Fruit fly (Drosophila melanogaster) whole organism, embryonic: ENCODE data around the gene CG1607.

Experiments used
- Atf-2 ChIP-seq: fragments of 200-800 bp; sonication (Bioruptor generic); optimal IDR thresholded peaks from 2 replicates; lab custom pipeline; 2016; ENCODE audit warnings: missing biosample characterization, missing genetic modification characterization
- Atf3 ChIP-seq: fragments of 200-800 bp; sonication (Bioruptor generic); optimal IDR thresholded peaks from 3 replicates; lab custom pipeline; 2016; ENCODE audit warnings: missing biosample characterization, missing genetic modification characterization
- CG10979 ChIP-seq: fragments of 200-800 bp; sonication (Bioruptor generic); optimal IDR thresholded peaks from 2 replicates; lab custom pipeline; 2018; ENCODE audit warnings: missing biosample characterization, mild to moderate bottlenecking, missing genetic modification characterization, moderate library complexity
- CG11723 ChIP-seq: fragments of 200-800 bp; sonication (Bioruptor generic); optimal IDR thresholded peaks from 2 replicates; lab custom pipeline; 2017; ENCODE audit warnings: missing biosample characterization, mild to moderate bottlenecking, missing genetic modification characterization
- CG13123 ChIP-seq: fragments of 200-800 bp; sonication (Bioruptor generic); optimal IDR thresholded peaks from 2 replicates; lab custom pipeline; 2016; ENCODE audit warnings: missing biosample characterization, missing genetic modification characterization
- CG14710 ChIP-seq: fragments of 200-800 bp; sonication (Bioruptor generic); optimal IDR thresholded peaks from 3 replicates; lab custom pipeline; 2019; ENCODE audit warnings: missing biosample characterization, mild to moderate bottlenecking, missing genetic modification characterization, moderate library complexity
- CG15073 ChIP-seq: fragments of 200-800 bp; sonication (Bioruptor generic); optimal IDR thresholded peaks from 2 replicates; lab custom pipeline; 2016; ENCODE audit warnings: missing biosample characterization, missing genetic modification characterization
- CG17361 ChIP-seq: fragments of 200-800 bp; sonication (Bioruptor generic); IDR thresholded peaks from 3 replicates; pipeline ENCODE4 v1.3.6; 2022; ENCODE audit warnings: missing biosample characterization, missing genetic modification characterization
- CG17829 ChIP-seq: fragments of 200-800 bp; optimal IDR thresholded peaks from 2 replicates; lab custom pipeline; 2019; ENCODE audit warnings: missing biosample characterization, mild to moderate bottlenecking, missing genetic modification characterization, moderate library complexity
- CG3281 ChIP-seq: fragments of 200-800 bp; sonication (Bioruptor generic); optimal IDR thresholded peaks from 3 replicates; lab custom pipeline; 2017; ENCODE audit warnings: missing biosample characterization, mild to moderate bottlenecking, missing genetic modification characterization
- CG3407 ChIP-seq: fragments of 200-800 bp; sonication (Bioruptor generic); optimal IDR thresholded peaks from 2 replicates; lab custom pipeline; 2018; ENCODE audit warnings: missing biosample characterization, mild to moderate bottlenecking, missing genetic modification characterization
- CG4854 ChIP-seq: fragments of 200-800 bp; sonication (Bioruptor generic); optimal IDR thresholded peaks from 2 replicates; lab custom pipeline; 2016; ENCODE audit warnings: missing biosample characterization, missing genetic modification characterization, inconsistent platforms
- CG5180 ChIP-seq: fragments of 200-800 bp; sonication (Bioruptor generic); optimal IDR thresholded peaks from 3 replicates; lab custom pipeline; 2017; ENCODE audit warnings: missing biosample characterization, missing genetic modification characterization, mild to moderate bottlenecking, moderate library complexity, missing genetic modification reagents
- CG8281 ChIP-seq: fragments of 200-800 bp; sonication (Bioruptor generic); optimal IDR thresholded peaks from 2 replicates; lab custom pipeline; 2018; ENCODE audit warnings: missing biosample characterization, mild to moderate bottlenecking, missing genetic modification characterization, moderate library complexity
- CG9876 ChIP-seq: fragments of 200-800 bp; sonication (Bioruptor generic); optimal IDR thresholded peaks from 2 replicates; lab custom pipeline; 2016; ENCODE audit warnings: missing biosample characterization, missing genetic modification characterization
- CHES-1-like ChIP-seq: fragments of 200-800 bp; sonication (Bioruptor generic); optimal IDR thresholded peaks from 2 replicates; lab custom pipeline; 2016; ENCODE audit warnings: missing biosample characterization, missing genetic modification characterization
- CTCF ChIP-seq: fragments of 200-800 bp; sonication (Bioruptor generic); optimal IDR thresholded peaks from 2 replicates; lab custom pipeline; 2017; ENCODE audit warnings: missing biosample characterization, mild to moderate bottlenecking, missing genetic modification characterization, moderate library complexity
- CoRest ChIP-seq: fragments of 200-800 bp; sonication (Bioruptor generic); optimal IDR thresholded peaks from 3 replicates; lab custom pipeline; 2018; ENCODE audit warnings: missing biosample characterization, mild to moderate bottlenecking, missing genetic modification characterization, moderate library complexity
- Ets65A ChIP-seq: fragments of 200-800 bp; sonication (Bioruptor generic); peaks from one replicate; lab custom pipeline; 2016; ENCODE audit warnings: missing biosample characterization, missing genetic modification characterization
- Meics ChIP-seq: fragments of 200-800 bp; sonication (Bioruptor generic); optimal IDR thresholded peaks from 2 replicates; lab custom pipeline; 2017; ENCODE audit warnings: missing biosample characterization, mild to moderate bottlenecking, missing genetic modification characterization
- Nf-YC ChIP-seq: fragments of 200-800 bp; optimal IDR thresholded peaks from 3 replicates; lab custom pipeline; 2019; ENCODE audit warnings: missing biosample characterization, mild to moderate bottlenecking, missing genetic modification characterization, moderate library complexity
- Pdp1 ChIP-seq, 2 experiments: fragments of 200-800 bp; sonication (Bioruptor generic); optimal IDR thresholded peaks; 3 replicates each; lab custom pipeline; 2016; ENCODE audit warnings: missing biosample characterization in 2 of 2, missing genetic modification characterization in 2 of 2, mild to moderate bottlenecking in 1 of 2, moderate library complexity in 1 of 2
- TFAM ChIP-seq: fragments of 200-800 bp; sonication (Bioruptor generic); optimal IDR thresholded peaks from 2 replicates; lab custom pipeline; 2017; ENCODE audit warnings: missing biosample characterization, missing genetic modification characterization, inconsistent platforms
- ab ChIP-seq: fragments of 200-800 bp; sonication (Bioruptor generic); optimal IDR thresholded peaks from 2 replicates; lab custom pipeline; 2016; ENCODE audit warnings: missing biosample characterization, missing genetic modification characterization
- abd-A ChIP-seq: fragments of 200-800 bp; sonication (Bioruptor generic); optimal IDR thresholded peaks from 3 replicates; lab custom pipeline; 2019; ENCODE audit warnings: missing biosample characterization, mild to moderate bottlenecking, missing genetic modification characterization, moderate library complexity
- bbx ChIP-seq: fragments of 200-800 bp; sonication (Bioruptor generic); IDR thresholded peaks from 2 replicates; pipeline ENCODE4 v1.3.6; 2022; ENCODE audit warnings: missing biosample characterization, missing genetic modification characterization; ENCODE audit not compliant: partially characterized antibody
- cato ChIP-seq: fragments of 200-800 bp; sonication (Bioruptor generic); optimal IDR thresholded peaks from 2 replicates; lab custom pipeline; 2016; ENCODE audit warnings: missing biosample characterization, missing genetic modification characterization, borderline replicate concordance
- ewg ChIP-seq: fragments of 200-800 bp; sonication (Bioruptor generic); optimal IDR thresholded peaks from 3 replicates; lab custom pipeline; 2017; ENCODE audit warnings: mild to moderate bottlenecking, missing biosample characterization, missing genetic modification reagents, missing genetic modification characterization
- fd102C ChIP-seq: fragments of 200-800 bp; sonication (Bioruptor generic); optimal IDR thresholded peaks from 2 replicates; lab custom pipeline; 2018; ENCODE audit warnings: missing biosample characterization, mild to moderate bottlenecking, missing genetic modification characterization, moderate library complexity
- gcm ChIP-seq: fragments of 200-800 bp; sonication (Bioruptor generic); optimal IDR thresholded peaks from 2 replicates; lab custom pipeline; 2019; ENCODE audit warnings: missing biosample characterization, mild to moderate bottlenecking, missing genetic modification characterization, moderate library complexity
- hbn ChIP-seq: fragments of 200-800 bp; sonication (Bioruptor generic); IDR thresholded peaks from 2 replicates; pipeline ENCODE4 v1.3.6; 2022; ENCODE audit warnings: missing biosample characterization, missing genetic modification characterization; ENCODE audit not compliant: partially characterized antibody
- ind ChIP-seq: fragments of 200-800 bp; sonication (Bioruptor generic); optimal IDR thresholded peaks from 3 replicates; lab custom pipeline; 2016; ENCODE audit warnings: missing biosample characterization, missing genetic modification characterization
- jigr1 ChIP-seq: fragments of 200-800 bp; sonication (Bioruptor generic); IDR thresholded peaks from 3 replicates; pipeline ENCODE4 v1.3.6; 2022; ENCODE audit warnings: missing biosample characterization, missing genetic modification characterization
- nau ChIP-seq: fragments of 200-800 bp; sonication (Bioruptor generic); optimal IDR thresholded peaks from 3 replicates; lab custom pipeline; 2017; ENCODE audit warnings: missing biosample characterization, mild to moderate bottlenecking, missing genetic modification characterization, missing genetic modification reagents
- nmo ChIP-seq: fragments of 200-800 bp; sonication (Bioruptor generic); optimal IDR thresholded peaks from 2 replicates; lab custom pipeline; 2018; ENCODE audit warnings: missing biosample characterization, mild to moderate bottlenecking, missing genetic modification characterization, moderate library complexity
- nom ChIP-seq: fragments of 200-800 bp; sonication (Bioruptor generic); optimal IDR thresholded peaks from 2 replicates; lab custom pipeline; 2017; ENCODE audit warnings: missing biosample characterization, missing genetic modification characterization, mild to moderate bottlenecking, moderate library complexity, missing genetic modification reagents
- oc ChIP-seq: fragments of 200-800 bp; sonication (Bioruptor generic); optimal IDR thresholded peaks from 2 replicates; lab custom pipeline; 2018; ENCODE audit warnings: missing biosample characterization, mild to moderate bottlenecking, missing genetic modification characterization, moderate library complexity
- pho ChIP-seq: fragments of 200-800 bp; sonication (Bioruptor generic); optimal IDR thresholded peaks from 2 replicates; lab custom pipeline; 2016; ENCODE audit warnings: missing biosample characterization, missing genetic modification characterization
- pnt ChIP-seq: fragments of 200-800 bp; sonication (Bioruptor generic); optimal IDR thresholded peaks from 3 replicates; lab custom pipeline; 2016; ENCODE audit warnings: missing biosample characterization, missing genetic modification characterization
- pzg ChIP-seq: fragments of 200-800 bp; sonication (Bioruptor generic); optimal IDR thresholded peaks from 3 replicates; lab custom pipeline; 2018; ENCODE audit warnings: missing biosample characterization, mild to moderate bottlenecking, missing genetic modification characterization, moderate library complexity
- row ChIP-seq: fragments of 200-800 bp; sonication (Bioruptor generic); IDR thresholded peaks from 3 replicates; pipeline ENCODE4 v1.3.6; 2022; ENCODE audit warnings: missing biosample characterization, missing genetic modification characterization
- sd ChIP-seq: fragments of 200-800 bp; sonication (Bioruptor generic); optimal IDR thresholded peaks from 3 replicates; lab custom pipeline; 2018; ENCODE audit warnings: missing biosample characterization, mild to moderate bottlenecking, missing genetic modification characterization, moderate library complexity
- sim ChIP-seq: fragments of 200-800 bp; sonication (Bioruptor generic); IDR thresholded peaks from 2 replicates; pipeline ENCODE4 v1.3.6; 2022; ENCODE audit warnings: missing biosample characterization, missing genetic modification characterization
- slp2 ChIP-seq: fragments of 200-800 bp; sonication (Bioruptor generic); optimal IDR thresholded peaks from 2 replicates; lab custom pipeline; 2016; ENCODE audit warnings: missing biosample characterization, missing genetic modification characterization
- sna ChIP-seq: fragments of 200-800 bp; sonication (Bioruptor generic); IDR thresholded peaks from 2 replicates; pipeline ENCODE4 v1.3.6; 2022; ENCODE audit warnings: missing biosample characterization, missing genetic modification characterization; ENCODE audit not compliant: partially characterized antibody
- tin ChIP-seq: fragments of 200-800 bp; sonication (Bioruptor generic); optimal IDR thresholded peaks from 3 replicates; lab custom pipeline; 2016; ENCODE audit warnings: missing biosample characterization, missing genetic modification characterization
- tio ChIP-seq: fragments of 200-800 bp; sonication (Bioruptor generic); optimal IDR thresholded peaks from 2 replicates; lab custom pipeline; 2017; ENCODE audit warnings: missing biosample characterization, missing genetic modification characterization, inconsistent platforms
- tll ChIP-seq, 2 experiments: fragments of 200-800 bp in 1 of 2; fragments of >200 bp in 1 of 2; sonication (Bioruptor generic) in 1 of 2; optimal IDR thresholded peaks; 2 replicates each; lab custom pipeline; 2017 to 2019; ENCODE audit warnings: missing biosample characterization in 2 of 2, missing genetic modification characterization in 2 of 2, mild to moderate bottlenecking in 1 of 2, moderate library complexity in 1 of 2
- trh ChIP-seq: fragments of 200-800 bp; sonication (Bioruptor generic); optimal IDR thresholded peaks from 2 replicates; lab custom pipeline; 2016; ENCODE audit warnings: missing biosample characterization, missing genetic modification characterization
- tup ChIP-seq: fragments of 200-800 bp; sonication (Bioruptor generic); optimal IDR thresholded peaks from 2 replicates; lab custom pipeline; 2016; ENCODE audit warnings: missing biosample characterization, mild to moderate bottlenecking, missing genetic modification characterization, moderate library complexity

CG1607 gene

dm6 chr3R:31384108-31384507, 2.2 kb downstream of the CG1607 start (continued):
- TF ChIP-seq gcm (GFP tag; lab: Kevin White, UChicago): peak; percentile 95
- peak; percentile 98 for TF ChIP-seq CG17361 (GFP tag; lab: Robert Waterston, UW)
- TF ChIP-seq CG11723 (GFP tag; lab: Kevin White, UChicago): peak; percentile 90
- TF ChIP-seq tio: peak; percentile 93
- TF ChIP-seq slp2 (GFP tag; lab: Kevin White, UChicago): peak; percentile 98
- TF ChIP-seq jigr1 (GFP tag; lab: Robert Waterston, UW): peak; percentile 96
- TF ChIP-seq tll (GFP tag; optimal IDR thresholded peaks at IDR 0.05; lab: Kevin White, UChicago): peak in 1 of 2 experiments; percentile 29
- TF ChIP-seq Atf3: peak; percentile 94
- TF ChIP-seq ab (GFP tag; lab: Kevin White, UChicago): peak; percentile 90
- TF ChIP-seq CG3281 (GFP tag; lab: Kevin White, UChicago): peak; percentile 96
- peak; percentile 50 for TF ChIP-seq CTCF (GFP tag; lab: Kevin White, UChicago)
- TF ChIP-seq pnt (GFP tag; lab: Kevin White, UChicago): peak; percentile 98
- TF ChIP-seq ind: peak; percentile 98
- TF ChIP-seq ewg (GFP tag; lab: Kevin White, UChicago): peak; percentile 93
- peak; percentile 99 for TF ChIP-seq Ets65A (GFP tag; lab: Kevin White, UChicago)
- peak; percentile 98 for TF ChIP-seq row (GFP tag; lab: Robert Waterston, UW)
- no peak for TF ChIP-seq sna (GFP tag; lab: Robert Waterston, UW)
- TF ChIP-seq nom (GFP tag; lab: Kevin White, UChicago): no peak
- peak; percentile 52 for TF ChIP-seq fd102C (GFP tag; lab: Kevin White, UChicago)
- TF ChIP-seq abd-A (tag; lab: Kevin White, UChicago): peak; percentile 24
- TF ChIP-seq Nf-YC (tag; lab: Kevin White, UChicago): peak; percentile 84
- peak; percentile 96 for TF ChIP-seq nau (GFP tag; lab: Kevin White, UChicago)
- TF ChIP-seq CG9876 (GFP tag; lab: Kevin White, UChicago): peak; percentile 95
- peak; percentile 96 for TF ChIP-seq tin (GFP tag; lab: Kevin White, UChicago)
- TF ChIP-seq TFAM (GFP tag; lab: Kevin White, UChicago): peak; percentile 59
- TF ChIP-seq CG4854 (GFP tag; lab: Kevin White, UChicago): peak; percentile 95
- TF ChIP-seq CG14710 (tag; lab: Kevin White, UChicago): peak; percentile 87
- peak; percentile 93 for TF ChIP-seq CG3407 (GFP tag; lab: Kevin White, UChicago)
- TF ChIP-seq CG10979 (tag; lab: Kevin White, UChicago): peak; percentile 94
- peak; percentile 99 for TF ChIP-seq pho (GFP tag; lab: Kevin White, UChicago)
- peak; percentile 98 for TF ChIP-seq CHES-1-like (GFP tag; lab: Kevin White, UChicago)
- peak; percentile 91 for TF ChIP-seq sd (tag; lab: Kevin White, UChicago)
- peak; percentile 97 for TF ChIP-seq nmo
- TF ChIP-seq CG8281 (tag; lab: Kevin White, UChicago): peak; percentile 84
- peak; percentile 27 for TF ChIP-seq pzg (GFP tag; lab: Kevin White, UChicago)
- TF ChIP-seq CG15073: peak; percentile 77
- peak; percentile 94 for TF ChIP-seq sim (GFP tag; lab: Robert Waterston, UW)
- TF ChIP-seq CG5180 (GFP tag; lab: Kevin White, UChicago): peak; percentile 100
- TF ChIP-seq Atf-2 (GFP tag; lab: Kevin White, UChicago): peak; percentile 95
- TF ChIP-seq Meics (GFP tag; lab: Kevin White, UChicago): peak; percentile 97
- peak; percentile 88 for TF ChIP-seq CG13123 (GFP tag; lab: Kevin White, UChicago)
- TF ChIP-seq trh (GFP tag; lab: Kevin White, UChicago): peak; percentile 93
- no peak for TF ChIP-seq hbn
- TF ChIP-seq Pdp1 (GFP tag; optimal IDR thresholded peaks at IDR 0.05; lab: Kevin White, UChicago): peak; percentile 95 to 98
- peak; percentile 96 for TF ChIP-seq oc
- peak; percentile 95 for TF ChIP-seq cato
- peak; percentile 87 for TF ChIP-seq tup (GFP tag; lab: Kevin White, UChicago)
- no peak for TF ChIP-seq bbx (GFP tag; lab: Robert Waterston, UW)
- TF ChIP-seq CG17829 (tag; lab: Kevin White, UChicago): peak; percentile 98
- TF ChIP-seq CoRest (tag; lab: Kevin White, UChicago): peak; percentile 97
